Worm (Caenorhabditis elegans) whole organism, early embryonic: Measurements from ENCODE around the gene srh-209.

Experiments used
- ama-1 ChIP-seq: fragments of 150-350 bp; optimal IDR thresholded peaks from 2 replicates; lab custom pipeline; 2014
- flt-1 ChIP-seq: fragments of 200-800 bp; sonication (Bioruptor generic); IDR thresholded peaks from 2 replicates; pipeline ENCODE4 v1.3.6; 2022; ENCODE audit warnings: missing genetic modification characterization, missing compliant biosample characterization
- sea-1 ChIP-seq: fragments of 200-800 bp; sonication (Bioruptor generic); conservative IDR thresholded peaks from 2 replicates; pipeline ENCODE4 v1.3.6; 2022; ENCODE audit warnings: missing genetic modification characterization, missing compliant biosample characterization

- TF ChIP-seq sea-1 (no peak), ama-1 (lab: Kevin White, UChicago) (no peak), flt-1 (GFP tag; lab: Robert Waterston, UW) (no peak)
These were observed 20.9 kb upstream of the srh-209 start, which contains the start of gene ZK262.19 for ce11 chrV:18425544-18425943.
